Fruit fly (Drosophila melanogaster): Measurements from ENCODE around the gene CG15478.

The CG15478 gene

dm6 chrX:7728251-7729164 lies 10.8 kb upstream of the CG15478 start, which contains the start of the genes NELF-B and CG12155 (continued):
- no peak for TF ChIP-seq CG1024 (GFP tag; IDR thresholded peaks at IDR 0.05)
- TF ChIP-seq p53 (GFP tag; optimal IDR thresholded peaks at IDR 0.05) = no peak
- peak; percentile 38 to 54 for TF ChIP-seq dpn (GFP tag; optimal IDR thresholded peaks at IDR 0.05)
- 0 out of 3 replicates have a peak, but pooled peaks have one; percentile 32 for TF ChIP-seq dysf (GFP tag; IDR thresholded peaks at IDR 0.05)
- TF ChIP-seq chn (GFP tag; optimal IDR thresholded peaks at IDR 0.05) = peak; percentile 7
- TF ChIP-seq lola (GFP tag; optimal IDR thresholded peaks at IDR 0.05) = peak in 1 of 3 experiments; percentile 53
- TF ChIP-seq CG5180 (GFP tag; optimal IDR thresholded peaks at IDR 0.05) = no peak
- peak; percentile 35; the same call in 1 of the 3 replicates for TF ChIP-seq Aef1 (GFP tag; IDR thresholded peaks at IDR 0.05)
- peak; percentile 63 for TF ChIP-seq bcd (GFP tag; optimal IDR thresholded peaks at IDR 0.05)
- 0 out of 2 replicates have a peak, but pooled peaks have one; percentile 18 for TF ChIP-seq CG3847 (GFP tag; IDR thresholded peaks at IDR 0.05)
- TF ChIP-seq pho (GFP tag; optimal IDR thresholded peaks at IDR 0.05) = peak; percentile 46
- 0 out of 2 replicates have a peak, but pooled peaks have one; percentile 45 for TF ChIP-seq CG42726 (GFP tag; IDR thresholded peaks at IDR 0.05; ENCODE audit: partially characterized antibody)
- no peak for TF ChIP-seq eyg (GFP tag; optimal IDR thresholded peaks at IDR 0.05)
- TF ChIP-seq CG11456 (GFP tag; IDR thresholded peaks at IDR 0.05) = peak; percentile 43; the same call in 1 of the 3 replicates
- TF ChIP-seq CG14014 (GFP tag; IDR thresholded peaks at IDR 0.05) = peak; percentile 19; the same call in 1 of the 2 replicates
- peak; percentile 24 to 27 for TF ChIP-seq Pdp1 (GFP tag; optimal IDR thresholded peaks at IDR 0.05)
- peak; percentile 63 for TF ChIP-seq CG10543 (GFP tag; optimal IDR thresholded peaks at IDR 0.05)
- TF ChIP-seq Max (GFP tag; optimal IDR thresholded peaks at IDR 0.05) = peak; percentile 61
- peak; percentile 75 for TF ChIP-seq MESR4 (GFP tag; optimal IDR thresholded peaks at IDR 0.05)
- TF ChIP-seq exex (tag; optimal IDR thresholded peaks at IDR 0.05) = no peak
- TF ChIP-seq CG15696 (tag; optimal IDR thresholded peaks at IDR 0.05) = peak; percentile 34
- 0 out of 3 replicates have a peak, but pooled peaks have one; percentile 51 for TF ChIP-seq HLH4C (GFP tag; IDR thresholded peaks at IDR 0.05; ENCODE audit: partially characterized antibody)
- TF ChIP-seq CG30403 (GFP tag; optimal IDR thresholded peaks at IDR 0.05) = peak; percentile 77
- TF ChIP-seq Bgb (GFP tag; IDR thresholded peaks at IDR 0.05; ENCODE audit: partially characterized antibody) = peak; percentile 40; the same call in 1 of the 2 replicates
- TF ChIP-seq CG17186 (GFP tag; optimal IDR thresholded peaks at IDR 0.05) = peak; percentile 43
- TF ChIP-seq Six4 (GFP tag; optimal IDR thresholded peaks at IDR 0.05) = peak; percentile 61
- TF ChIP-seq Chrac-16 (GFP tag; optimal IDR thresholded peaks at IDR 0.05) = peak; percentile 49
- TF ChIP-seq CG16863 (GFP tag; optimal IDR thresholded peaks at IDR 0.05) = no peak
- peak; percentile 8 for TF ChIP-seq slp2 (GFP tag; optimal IDR thresholded peaks at IDR 0.05)
- TF ChIP-seq CG2116 (GFP tag; optimal IDR thresholded peaks at IDR 0.05) = peak; percentile 98
- TF ChIP-seq da (GFP tag; optimal IDR thresholded peaks at IDR 0.05) = no peak
- TF ChIP-seq ci (GFP tag; IDR thresholded peaks at IDR 0.05) = 0 out of 3 replicates have a peak, but pooled peaks have one; percentile 8
- peak; percentile 47 for TF ChIP-seq tin (GFP tag; optimal IDR thresholded peaks at IDR 0.05)
- TF ChIP-seq Dp (GFP tag; optimal IDR thresholded peaks at IDR 0.05) = peak; percentile 11
- peak; percentile 65 for TF ChIP-seq grau (tag; optimal IDR thresholded peaks at IDR 0.05)
- peak; percentile 8 for TF ChIP-seq Elba2 (GFP tag; optimal IDR thresholded peaks at IDR 0.05)
- 0 out of 2 replicates have a peak, but pooled peaks have one; percentile 41 for TF ChIP-seq nerfin-2 (GFP tag; IDR thresholded peaks at IDR 0.05; ENCODE audit: partially characterized antibody)
- TF ChIP-seq CG15269 (tag; optimal IDR thresholded peaks at IDR 0.05) = no peak
- no peak for TF ChIP-seq HLHmδ (GFP tag; optimal IDR thresholded peaks at IDR 0.05)
- no peak for TF ChIP-seq Hr51 (GFP tag; optimal IDR thresholded peaks at IDR 0.05)
- peak; percentile 47 for TF ChIP-seq Sin3A (optimal IDR thresholded peaks at IDR 0.05)
- peak; percentile 64 for TF ChIP-seq CG7556 (GFP tag; optimal IDR thresholded peaks at IDR 0.05)
- TF ChIP-seq inv (GFP tag; IDR thresholded peaks at IDR 0.05; ENCODE audit: partially characterized antibody) = peak; percentile 50
- 0 out of 2 replicates have a peak, but pooled peaks have one; percentile 21 for TF ChIP-seq sna (GFP tag; IDR thresholded peaks at IDR 0.05; ENCODE audit: partially characterized antibody)
- peak; percentile 31 for TF ChIP-seq lmd (GFP tag; IDR thresholded peaks at IDR 0.05)
- peak; percentile 29 for TF ChIP-seq trem (tag; optimal IDR thresholded peaks at IDR 0.05)

All from whole organism, embryonic.